Worm (Caenorhabditis elegans) whole organism, midembryonic: ENCODE results near the gene F38B7.2.

Source experiments
- T22C8.4 ChIP-seq: fragments of 200-800 bp; sonication (Bioruptor generic); IDR thresholded peaks from 2 replicates; pipeline ENCODE4 v1.3.6; 2022; ENCODE audit warnings: missing genetic modification characterization, missing compliant biosample characterization
- cog-1 ChIP-seq: sonication (generic microtip); optimal IDR thresholded peaks from 2 replicates; lab custom pipeline; 2016; ENCODE audit warnings: missing genetic modification characterization, missing compliant biosample characterization
- flt-1 ChIP-seq: fragments of 200-800 bp; sonication (Bioruptor generic); IDR thresholded peaks from 2 replicates; pipeline ENCODE4 v1.3.6; 2022; ENCODE audit warnings: missing genetic modification characterization, missing compliant biosample characterization
- klf-2 ChIP-seq: fragments of 200-800 bp; sonication (Bioruptor generic); conservative IDR thresholded peaks from 2 replicates; pipeline ENCODE4 v1.3.6; 2022; ENCODE audit warnings: missing genetic modification reagents, missing genetic modification characterization, missing compliant biosample characterization
- med-1 ChIP-seq: sonication (generic microtip); optimal IDR thresholded peaks from 2 replicates; lab custom pipeline; 2017; ENCODE audit warnings: missing genetic modification characterization, mild to moderate bottlenecking, missing compliant biosample characterization, antibody characterized with exemption, missing genetic modification reagents; ENCODE audit not compliant: insufficient read depth
- tab-1 ChIP-seq: fragments of 200-800 bp; sonication (Bioruptor generic); IDR thresholded peaks from 2 replicates; pipeline ENCODE4 v1.3.6; 2022; ENCODE audit warnings: missing genetic modification characterization, missing compliant biosample characterization
- ztf-23 ChIP-seq: fragments of 200-800 bp; sonication (Bioruptor generic); IDR thresholded peaks from 2 replicates; pipeline ENCODE4 v1.3.6; 2022; ENCODE audit warnings: missing genetic modification reagents, missing genetic modification characterization, missing compliant biosample characterization

- no peak for TF ChIP-seq cog-1 (tag; lab: Kevin White, UChicago)
- TF ChIP-seq tab-1 (GFP tag; lab: Robert Waterston, UW): no peak
- no peak for TF ChIP-seq T22C8.4 (GFP tag; lab: Robert Waterston, UW)
- TF ChIP-seq klf-2 (GFP tag; lab: Robert Waterston, UW): no peak
- TF ChIP-seq flt-1 (GFP tag; lab: Robert Waterston, UW): no peak
- TF ChIP-seq med-1 (GFP tag; lab: Kevin White, UChicago): no peak
- TF ChIP-seq ztf-23 (GFP tag; lab: Robert Waterston, UW): no peak
These were observed 50.1 kb downstream of the F38B7.2 start for ce11 chrV:11593888-11594287.
